Worm (Caenorhabditis elegans) whole organism, mixed stage, embryonic: Measurements from ENCODE around the gene pmk-3.
"Not testable (repeated sequence)": the region's sequence is repeated elsewhere in the genome, so short reads cannot be mapped to it uniquely, and the experiment has no call there.

Experiments used
- M03D4.4 ChIP-seq: sonication (generic microtip); optimal IDR thresholded peaks from 2 replicates; lab custom pipeline; 2017; ENCODE audit warnings: mild to moderate bottlenecking, missing genetic modification characterization, missing compliant biosample characterization
- bed-3 ChIP-seq: fragments of 200-800 bp; sonication (Bioruptor generic); optimal IDR thresholded peaks from 3 replicates; lab custom pipeline; 2018; ENCODE audit warnings: mild to moderate bottlenecking, missing genetic modification characterization, moderate library complexity, missing compliant biosample characterization
- blmp-1 ChIP-seq: fragments of 150-350 bp; optimal IDR thresholded peaks from 2 replicates; lab custom pipeline; 2014; ENCODE audit warnings: missing biosample characterization, missing genetic modification characterization
- ceh-39 ChIP-seq: fragments of 150-350 bp; optimal IDR thresholded peaks from 2 replicates; lab custom pipeline; 2014; ENCODE audit warnings: missing biosample characterization, missing genetic modification characterization
- ceh-43 ChIP-seq: fragments of 200-800 bp; sonication (Bioruptor generic); optimal IDR thresholded peaks from 2 replicates; lab custom pipeline; 2018; ENCODE audit warnings: mild to moderate bottlenecking, missing genetic modification characterization, moderate library complexity, missing compliant biosample characterization
- ceh-83 ChIP-seq: fragments of 200-800 bp; sonication (Bioruptor generic); optimal IDR thresholded peaks from 2 replicates; lab custom pipeline; 2018; ENCODE audit warnings: mild to moderate bottlenecking, missing genetic modification characterization, missing compliant biosample characterization
- ces-1 ChIP-seq: fragments of 150-350 bp; optimal IDR thresholded peaks from 2 replicates; lab custom pipeline; 2014; ENCODE audit warnings: missing biosample characterization, missing genetic modification reagents, missing genetic modification characterization
- cnd-1 ChIP-seq: fragments of 200-800 bp; sonication (Bioruptor generic); optimal IDR thresholded peaks from 2 replicates; lab custom pipeline; 2018; ENCODE audit warnings: mild to moderate bottlenecking, missing genetic modification characterization, missing compliant biosample characterization
- drap-1 ChIP-seq: fragments of 200-800 bp; sonication (Bioruptor generic); optimal IDR thresholded peaks from 3 replicates; lab custom pipeline; 2018; ENCODE audit warnings: mild to moderate bottlenecking, missing genetic modification characterization, missing compliant biosample characterization
- elt-1 ChIP-seq: sonication (generic microtip); optimal IDR thresholded peaks from 2 replicates; lab custom pipeline; 2017; ENCODE audit warnings: missing genetic modification characterization, mild to moderate bottlenecking, missing compliant biosample characterization, antibody characterized with exemption, moderate library complexity, borderline replicate concordance; ENCODE audit not compliant: insufficient read depth
- elt-3 ChIP-seq: fragments of 150-350 bp; optimal IDR thresholded peaks from 2 replicates; lab custom pipeline; 2014; ENCODE audit warnings: missing biosample characterization, missing genetic modification characterization
- flh-1 ChIP-seq: fragments of 200-800 bp; sonication (Bioruptor generic); optimal IDR thresholded peaks from 2 replicates; lab custom pipeline; 2018; ENCODE audit warnings: mild to moderate bottlenecking, missing genetic modification characterization, moderate library complexity, missing compliant biosample characterization
- ham-2 ChIP-seq: fragments of 200-800 bp; sonication (Bioruptor generic); optimal IDR thresholded peaks from 2 replicates; lab custom pipeline; 2018; ENCODE audit warnings: mild to moderate bottlenecking, missing genetic modification characterization, missing compliant biosample characterization
- hlh-1 ChIP-seq: fragments of 150-350 bp; optimal IDR thresholded peaks from 2 replicates; lab custom pipeline; 2014; ENCODE audit warnings: missing biosample characterization, missing genetic modification reagents, missing genetic modification characterization
- lin-13 ChIP-seq: fragments of 150-350 bp; optimal IDR thresholded peaks from 2 replicates; lab custom pipeline; 2014; ENCODE audit warnings: missing biosample characterization, missing genetic modification characterization
- lin-32 ChIP-seq: fragments of 200-800 bp; sonication (Bioruptor generic); optimal IDR thresholded peaks from 2 replicates; lab custom pipeline; 2018; ENCODE audit warnings: mild to moderate bottlenecking, missing genetic modification characterization, missing compliant biosample characterization
- lsy-2 ChIP-seq: fragments of 150-350 bp; optimal IDR thresholded peaks from 2 replicates; lab custom pipeline; 2014; ENCODE audit warnings: missing biosample characterization, missing genetic modification characterization
- mab-5 ChIP-seq: fragments of 150-350 bp; optimal IDR thresholded peaks from 2 replicates; lab custom pipeline; 2014; ENCODE audit warnings: missing biosample characterization, missing genetic modification characterization
- mep-1 ChIP-seq: fragments of 150-350 bp; optimal IDR thresholded peaks from 2 replicates; lab custom pipeline; 2017; ENCODE audit warnings: missing biosample characterization, missing genetic modification reagents, missing genetic modification characterization, inconsistent platforms
- mls-2 ChIP-seq: sonication (generic microtip); optimal IDR thresholded peaks from 2 replicates; lab custom pipeline; 2016; ENCODE audit warnings: mild to moderate bottlenecking, missing genetic modification characterization, moderate library complexity, missing compliant biosample characterization
- nhr-12 ChIP-seq: fragments of 150-350 bp; optimal IDR thresholded peaks from 2 replicates; lab custom pipeline; 2014; ENCODE audit warnings: missing biosample characterization, missing genetic modification characterization
- nhr-2 ChIP-seq: fragments of 150-350 bp; optimal IDR thresholded peaks from 2 replicates; lab custom pipeline; 2014; ENCODE audit warnings: missing biosample characterization, missing genetic modification characterization
- nhr-237 ChIP-seq: fragments of 150-350 bp; optimal IDR thresholded peaks from 2 replicates; lab custom pipeline; 2014; ENCODE audit warnings: missing biosample characterization, missing genetic modification characterization
- nhr-28 ChIP-seq: fragments of 150-350 bp; optimal IDR thresholded peaks from 2 replicates; lab custom pipeline; 2014; ENCODE audit warnings: missing biosample characterization, missing genetic modification characterization
- nhr-76 ChIP-seq: sonication (generic microtip); optimal IDR thresholded peaks from 2 replicates; lab custom pipeline; 2017; ENCODE audit warnings: missing biosample characterization, missing genetic modification characterization
- pha-4 ChIP-seq: fragments of 150-350 bp; optimal IDR thresholded peaks from 2 replicates; lab custom pipeline; 2018; ENCODE audit warnings: missing biosample characterization, missing genetic modification reagents, missing genetic modification characterization
- sem-2 ChIP-seq: fragments of 200-800 bp; sonication (Bioruptor generic); optimal IDR thresholded peaks from 2 replicates; lab custom pipeline; 2018; ENCODE audit warnings: mild to moderate bottlenecking, missing genetic modification characterization, missing compliant biosample characterization
- snpc-4 ChIP-seq: fragments of 150-350 bp; optimal IDR thresholded peaks from 2 replicates; lab custom pipeline; 2014; ENCODE audit warnings: missing biosample characterization, missing genetic modification characterization
- sptf-1 ChIP-seq: sonication (generic microtip); optimal IDR thresholded peaks from 2 replicates; lab custom pipeline; 2017; ENCODE audit warnings: mild to moderate bottlenecking, missing genetic modification characterization, moderate library complexity, missing compliant biosample characterization
- tbx-8 ChIP-seq: fragments of 200-800 bp; sonication (Bioruptor generic); optimal IDR thresholded peaks from 2 replicates; lab custom pipeline; 2018; ENCODE audit warnings: mild to moderate bottlenecking, missing genetic modification characterization, moderate library complexity, missing compliant biosample characterization
- unc-120 ChIP-seq: sonication (generic microtip); optimal IDR thresholded peaks from 2 replicates; lab custom pipeline; 2017; ENCODE audit warnings: missing genetic modification characterization, missing compliant biosample characterization; ENCODE audit not compliant: poor library complexity, severe bottlenecking
- unc-39 ChIP-seq: fragments of 150-350 bp; optimal IDR thresholded peaks from 2 replicates; lab custom pipeline; 2014; ENCODE audit warnings: missing biosample characterization, missing genetic modification characterization
- unc-62 ChIP-seq: fragments of 150-350 bp; optimal IDR thresholded peaks from 2 replicates; lab custom pipeline; 2014; ENCODE audit warnings: missing biosample characterization, missing genetic modification reagents, missing genetic modification characterization
- zip-8 ChIP-seq: fragments of 150-350 bp; optimal IDR thresholded peaks from 2 replicates; lab custom pipeline; 2014; ENCODE audit warnings: missing biosample characterization, missing genetic modification characterization

The pmk-3 gene

DNA sequence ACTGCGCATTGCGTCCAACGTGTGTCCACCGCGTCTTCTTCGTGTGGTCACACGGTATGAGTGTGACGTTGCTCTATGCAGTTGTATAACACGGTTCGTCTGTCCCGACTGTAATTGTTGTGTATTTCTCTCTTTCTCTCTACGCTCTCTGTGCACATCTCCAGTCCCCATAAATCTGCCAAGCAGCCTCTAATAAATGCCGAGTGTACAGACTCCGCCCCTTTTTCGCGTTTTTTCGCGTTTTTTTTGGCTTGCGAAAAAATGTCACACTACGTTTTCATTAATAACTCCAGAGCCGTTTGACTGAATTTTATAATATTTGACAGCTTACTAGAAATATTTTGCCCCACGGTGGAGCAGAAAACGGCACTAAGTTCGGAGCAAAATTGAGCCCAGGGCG, 16.7 kb upstream of the pmk-3 start, which contains the start of gene erp-44.3:
erp-44.3 (plus strand) TSS at position 301 of the 400 bp plus-strand sequence.
- TF ChIP-seq ceh-83 (GFP tag; lab: Kevin White, UChicago); drap-1; snpc-4: not testable (repeated sequence)

DNA sequence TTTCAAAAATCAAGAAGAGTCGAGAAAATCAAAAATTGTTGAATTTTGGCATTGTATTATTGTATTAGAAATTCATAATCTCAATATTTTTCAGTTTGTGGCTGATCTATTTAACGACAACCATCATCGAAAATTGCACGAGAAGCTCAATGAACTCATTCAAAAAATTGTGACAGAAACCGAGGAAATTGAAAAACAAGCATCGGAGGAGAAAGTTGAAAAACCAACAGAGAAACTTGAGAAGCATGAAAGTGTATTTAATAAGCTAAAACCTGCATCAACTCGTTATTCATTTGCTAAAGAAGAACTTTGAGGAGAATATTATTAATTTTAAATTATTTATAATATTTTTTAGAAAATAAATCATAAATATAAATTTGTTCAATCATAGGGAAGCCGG, 12.1 kb upstream of the pmk-3 start, which contains the start of gene ceph-41:
ceph-41 (plus strand) TSS at position 301 of the 400 bp plus-strand sequence.
- TF ChIP-seq hlh-1 (tag; lab: Kevin White, UChicago), result no peak
- TF ChIP-seq elt-3 (tag; lab: Kevin White, UChicago), result no peak
- no peak for TF ChIP-seq drap-1
- no peak for TF ChIP-seq nhr-12 (tag; lab: Kevin White, UChicago)

DNA sequence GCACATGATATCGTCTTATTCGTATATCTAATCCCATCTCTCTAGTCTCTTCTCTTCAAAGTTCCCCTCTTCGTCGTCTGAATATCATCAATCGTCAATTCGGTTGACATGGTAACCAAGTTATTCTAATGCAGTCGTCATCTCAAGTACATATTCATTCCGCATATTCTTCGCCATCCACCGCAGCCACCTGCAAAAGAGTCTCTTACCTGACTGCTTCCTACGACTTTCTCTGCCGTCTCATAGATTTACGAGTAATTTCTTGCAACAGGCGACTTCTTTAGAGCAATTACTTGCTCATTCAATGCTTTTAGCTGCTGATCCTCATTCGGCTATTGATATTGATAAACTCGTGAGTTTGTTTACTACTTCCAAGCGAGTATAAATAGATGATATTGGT, 11.6 kb upstream of the pmk-3 start:
- TF ChIP-seq ham-2 (GFP tag; lab: Kevin White, UChicago), result no peak
- TF ChIP-seq ceh-43 (GFP tag; lab: Kevin White, UChicago), result no peak
- no peak for TF ChIP-seq bed-3 (GFP tag; lab: Kevin White, UChicago)
- TF ChIP-seq cnd-1 (tag; lab: Kevin White, UChicago), result no peak
- no peak for TF ChIP-seq lsy-2
- no peak for TF ChIP-seq sptf-1 (tag; lab: Kevin White, UChicago)
- TF ChIP-seq ceh-83 (GFP tag; lab: Kevin White, UChicago), result no peak
- TF ChIP-seq unc-120, result no peak
- no peak for TF ChIP-seq mls-2 (tag; lab: Kevin White, UChicago)
- no peak for TF ChIP-seq blmp-1
- TF ChIP-seq tbx-8 (GFP tag; lab: Kevin White, UChicago), result no peak
- TF ChIP-seq M03D4.4 (tag; lab: Kevin White, UChicago), result no peak
- TF ChIP-seq pha-4 (tag; lab: Kevin White, UChicago), result no peak
- TF ChIP-seq nhr-2 (tag; lab: Kevin White, UChicago), result no peak
- no peak for TF ChIP-seq lin-13 (tag; lab: Kevin White, UChicago)
- TF ChIP-seq nhr-76 (tag; lab: Kevin White, UChicago), result no peak
- TF ChIP-seq ceh-39 (tag; lab: Kevin White, UChicago), result no peak
- TF ChIP-seq unc-62 (GFP tag; lab: Kevin White, UChicago), result no peak
- TF ChIP-seq snpc-4, result no peak

DNA sequence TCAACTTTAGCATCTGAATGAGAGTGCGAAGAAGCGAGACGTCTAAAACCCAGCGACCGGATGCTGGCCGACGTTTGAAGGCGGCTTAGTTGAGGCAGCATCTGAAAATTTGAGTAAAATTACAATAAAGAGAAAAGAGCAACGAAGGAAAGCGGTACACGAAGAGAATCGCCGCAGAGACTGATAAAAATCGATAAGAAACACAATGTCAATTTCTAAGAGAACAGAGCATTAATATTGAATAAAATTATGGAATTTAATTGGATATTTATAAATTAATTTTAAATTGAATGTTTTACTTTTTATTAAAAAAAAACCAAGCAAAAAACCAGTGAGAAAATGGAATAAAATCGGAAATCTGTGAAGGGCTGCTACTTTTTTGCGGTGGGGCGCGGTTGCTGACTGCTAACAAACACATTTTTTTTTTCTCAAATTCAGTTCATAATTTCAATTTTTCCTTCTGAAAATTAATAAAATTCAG, 8.8 kb upstream of the pmk-3 start, which contains the start of the genes ndub-11 and moc-3:
ndub-11 (minus strand) TSS at position 101 of the 481 bp plus-strand sequence.
moc-3 (plus strand) TSS at position 431 of the 481 bp plus-strand sequence.
- TF ChIP-seq nhr-237 (tag; lab: Kevin White, UChicago) (no peak), nhr-76 (tag; lab: Kevin White, UChicago) (no peak), unc-120 (no peak)
- TF ChIP-seq, all 35 proteins: peak for 0

DNA sequence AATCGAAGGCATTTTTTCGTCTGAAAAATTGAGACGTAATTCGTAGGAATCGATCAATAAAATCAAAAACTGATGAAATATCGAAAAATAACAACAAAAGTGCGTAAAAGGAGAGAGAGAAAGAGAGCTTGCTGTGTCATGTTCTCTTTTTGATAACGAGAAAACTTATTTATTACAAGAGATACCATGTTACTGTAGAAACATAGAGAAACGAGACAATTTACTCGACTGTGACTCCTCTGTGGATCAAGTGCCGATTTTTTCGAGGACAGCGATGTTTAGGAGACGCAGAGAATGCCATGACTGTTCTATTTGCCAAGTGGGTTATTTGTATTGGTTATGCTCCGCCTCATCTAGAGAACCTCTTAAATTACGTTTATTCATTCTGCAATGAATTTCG, 5.5 kb upstream of the pmk-3 start, which contains the start of gene sph-1:
sph-1 (minus strand) TSS at position 23 of the 400 bp plus-strand sequence.
- TF ChIP-seq sem-2 (GFP tag; lab: Kevin White, UChicago), result no peak
- peak; percentile 70 for TF ChIP-seq pha-4 (tag; lab: Kevin White, UChicago)

DNA sequence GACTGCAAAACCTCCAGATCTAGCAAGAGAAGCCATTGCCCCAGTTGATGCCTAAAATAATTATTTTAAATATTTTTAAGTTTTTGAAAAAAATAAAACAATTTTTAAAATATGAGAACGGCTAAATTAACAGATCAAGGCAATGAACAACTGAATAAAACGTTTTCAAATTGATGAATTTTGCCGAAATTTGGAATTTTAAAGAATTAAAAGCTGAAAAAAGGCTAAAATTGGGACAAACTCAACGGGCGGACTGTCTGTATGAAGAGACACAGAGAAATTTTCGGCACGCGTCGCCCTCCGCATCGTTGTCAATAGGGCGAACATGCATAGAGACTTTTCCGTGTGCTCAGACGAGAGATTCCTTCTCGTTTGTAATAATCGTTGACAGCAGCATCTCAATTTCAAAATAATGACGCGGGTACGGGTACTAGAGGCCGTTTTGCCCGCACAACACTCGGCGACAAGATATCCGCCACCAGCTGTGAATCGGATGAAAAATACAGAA, 3.0 kb upstream of the pmk-3 start, which contains the start of the genes isp-1 and islo-1:
isp-1 (minus strand) TSS at position 51 of the 508 bp plus-strand sequence.
islo-1 (plus strand) TSS at position 385 of the 508 bp plus-strand sequence.
- TF ChIP-seq unc-120 (peak; percentile 42), lin-13 (tag; lab: Kevin White, UChicago) (peak; percentile 18), mab-5 (no peak), ceh-43 (GFP tag; lab: Kevin White, UChicago) (no peak), mep-1 (peak; percentile 77), blmp-1 (no peak), nhr-76 (tag; lab: Kevin White, UChicago) (no peak), lsy-2 (peak; percentile 42), ceh-39 (tag; lab: Kevin White, UChicago) (peak; percentile 37), bed-3 (GFP tag; lab: Kevin White, UChicago) (no peak), unc-39 (no peak), ces-1 (GFP tag; lab: Kevin White, UChicago) (peak; percentile 11), nhr-2 (tag; lab: Kevin White, UChicago) (no peak), ham-2 (GFP tag; lab: Kevin White, UChicago) (no peak), tbx-8 (GFP tag; lab: Kevin White, UChicago) (no peak), ceh-83 (GFP tag; lab: Kevin White, UChicago) (no peak), hlh-1 (tag; lab: Kevin White, UChicago) (peak; percentile 47), snpc-4 (no peak), zip-8 (tag; lab: Kevin White, UChicago) (no peak), sptf-1 (tag; lab: Kevin White, UChicago) (no peak), unc-62 (GFP tag; lab: Kevin White, UChicago) (peak; percentile 38), nhr-12 (tag; lab: Kevin White, UChicago) (no peak), elt-1 (tag; lab: Kevin White, UChicago) (no peak), drap-1 (no peak), sem-2 (GFP tag; lab: Kevin White, UChicago) (no peak), M03D4.4 (tag; lab: Kevin White, UChicago) (no peak), nhr-237 (tag; lab: Kevin White, UChicago) (no peak), lin-32 (GFP tag; lab: Kevin White, UChicago) (no peak), pha-4 (tag; lab: Kevin White, UChicago) (peak; percentile 73), cnd-1 (tag; lab: Kevin White, UChicago) (peak; percentile 28), nhr-28 (tag; lab: Kevin White, UChicago) (no peak), flh-1 (GFP tag; lab: Kevin White, UChicago) (no peak), mls-2 (tag; lab: Kevin White, UChicago) (no peak), elt-3 (tag; lab: Kevin White, UChicago) (no peak)
